Worm (Caenorhabditis elegans) whole organism, young adult: ENCODE results near the gene C55A6.1.

Experiments
- B0261.1 ChIP-seq: sonication (generic microtip); optimal IDR thresholded peaks from 2 replicates; lab custom pipeline; 2016; ENCODE audit warnings: mild to moderate bottlenecking, missing genetic modification characterization, moderate library complexity, missing compliant biosample characterization
- C06A6.2 ChIP-seq: fragments of 200-800 bp; sonication (Bioruptor generic); conservative IDR thresholded peaks from 2 replicates; pipeline ENCODE4 v1.3.6; 2022; ENCODE audit warnings: missing genetic modification characterization, missing compliant biosample characterization
- C17E4.6 ChIP-seq: fragments of 200-800 bp; sonication (Bioruptor generic); IDR thresholded peaks from 2 replicates; pipeline ENCODE4 v1.3.6; 2022; ENCODE audit warnings: missing genetic modification reagents, missing genetic modification characterization, missing compliant biosample characterization
- D2030.7 ChIP-seq: fragments of 200-800 bp; sonication (Bioruptor generic); IDR thresholded peaks from 2 replicates; pipeline ENCODE4 v1.3.6; 2022; ENCODE audit warnings: missing genetic modification reagents, missing genetic modification characterization, missing compliant biosample characterization
- F37B4.10 ChIP-seq: fragments of 200-800 bp; sonication (Bioruptor generic); IDR thresholded peaks from 2 replicates; pipeline ENCODE4 v1.3.6; 2022; ENCODE audit warnings: missing genetic modification characterization, missing compliant biosample characterization
- F57A8.1 ChIP-seq: fragments of 200-800 bp; sonication (Bioruptor generic); optimal IDR thresholded peaks from 2 replicates; lab custom pipeline; 2018; ENCODE audit warnings: mild to moderate bottlenecking, missing genetic modification characterization, moderate library complexity, missing compliant biosample characterization
- F57C9.4 ChIP-seq: sonication (generic microtip); optimal IDR thresholded peaks from 2 replicates; lab custom pipeline; 2017; ENCODE audit warnings: mild to moderate bottlenecking, missing genetic modification characterization, missing compliant biosample characterization
- K11D2.4 ChIP-seq: fragments of 200-800 bp; sonication (Bioruptor generic); IDR thresholded peaks from 2 replicates; pipeline ENCODE4 v1.3.6; 2022; ENCODE audit warnings: missing genetic modification reagents, missing genetic modification characterization, missing compliant biosample characterization
- T26A5.8 ChIP-seq: sonication (generic microtip); optimal IDR thresholded peaks from 2 replicates; lab custom pipeline; 2016; ENCODE audit warnings: missing genetic modification characterization, missing compliant biosample characterization
- Y95B8A.8 ChIP-seq: fragments of 200-800 bp; sonication (Bioruptor generic); IDR thresholded peaks from 2 replicates; pipeline ENCODE4 v1.3.6; 2022; ENCODE audit warnings: missing genetic modification reagents, missing genetic modification characterization, missing compliant biosample characterization
- ZK185.1 ChIP-seq: sonication (generic microtip); optimal IDR thresholded peaks from 2 replicates; lab custom pipeline; 2016; ENCODE audit warnings: mild to moderate bottlenecking, missing genetic modification characterization, missing compliant biosample characterization; ENCODE audit not compliant: poor library complexity, severe bottlenecking
- akir-1 ChIP-seq: fragments of 200-800 bp; sonication (Bioruptor generic); optimal IDR thresholded peaks from 2 replicates; lab custom pipeline; 2018; ENCODE audit warnings: mild to moderate bottlenecking, missing genetic modification characterization, moderate library complexity, missing compliant biosample characterization
- aptf-2 ChIP-seq: fragments of 200-800 bp; sonication (Bioruptor generic); conservative IDR thresholded peaks from 2 replicates; pipeline ENCODE4 v1.3.6; 2022; ENCODE audit warnings: missing genetic modification reagents, missing genetic modification characterization, missing compliant biosample characterization
- atf-7 ChIP-seq: sonication (generic microtip); optimal IDR thresholded peaks from 2 replicates; lab custom pipeline; 2017; ENCODE audit warnings: mild to moderate bottlenecking, missing genetic modification characterization, missing compliant biosample characterization
- bed-2 ChIP-seq: fragments of 200-800 bp; sonication (Bioruptor generic); IDR thresholded peaks from 2 replicates; pipeline ENCODE4 v1.3.6; 2022; ENCODE audit warnings: missing genetic modification reagents, missing genetic modification characterization, missing compliant biosample characterization
- ceh-100 ChIP-seq: fragments of 200-800 bp; sonication (Bioruptor generic); IDR thresholded peaks from 2 replicates; pipeline ENCODE4 v1.3.6; 2022; ENCODE audit warnings: missing genetic modification reagents, missing genetic modification characterization, missing compliant biosample characterization
- ceh-27 ChIP-seq: fragments of 200-800 bp; sonication (Bioruptor generic); optimal IDR thresholded peaks from 2 replicates; lab custom pipeline; 2018; ENCODE audit warnings: mild to moderate bottlenecking, missing genetic modification characterization, moderate library complexity, missing compliant biosample characterization
- ceh-58 ChIP-seq: fragments of 200-800 bp; sonication (Bioruptor generic); IDR thresholded peaks from 2 replicates; pipeline ENCODE4 v1.3.6; 2022; ENCODE audit warnings: missing genetic modification characterization, missing compliant biosample characterization
- dpff-1 ChIP-seq: sonication (generic microtip); optimal IDR thresholded peaks from 2 replicates; lab custom pipeline; 2017; ENCODE audit warnings: mild to moderate bottlenecking, missing genetic modification characterization, missing compliant biosample characterization
- egl-18 ChIP-seq: fragments of 200-800 bp; sonication (Bioruptor generic); IDR thresholded peaks from 2 replicates; pipeline ENCODE4 v1.3.6; 2022; ENCODE audit warnings: missing genetic modification reagents, missing genetic modification characterization, missing compliant biosample characterization
- ets-4 ChIP-seq: fragments of 200-800 bp; sonication (Bioruptor generic); optimal IDR thresholded peaks from 2 replicates; lab custom pipeline; 2018; ENCODE audit warnings: mild to moderate bottlenecking, missing genetic modification characterization, missing compliant biosample characterization
- him-1 ChIP-seq: sonication (generic microtip); optimal IDR thresholded peaks from 2 replicates; lab custom pipeline; 2016; ENCODE audit warnings: missing genotype, missing genetic modification reagents, missing genetic modification characterization, missing compliant biosample characterization
- hmg-1.2 ChIP-seq: fragments of 200-800 bp; sonication (Bioruptor generic); IDR thresholded peaks from 2 replicates; pipeline ENCODE4 v1.3.6; 2022; ENCODE audit warnings: missing genetic modification reagents, missing genetic modification characterization, missing compliant biosample characterization
- hmg-20 ChIP-seq: fragments of 200-800 bp; sonication (Bioruptor generic); IDR thresholded peaks from 2 replicates; pipeline ENCODE4 v1.3.6; 2022; ENCODE audit warnings: missing genetic modification reagents, missing genetic modification characterization, missing compliant biosample characterization
- hsf-1 ChIP-seq: fragments of 200-800 bp; sonication (Bioruptor generic); IDR thresholded peaks from 2 replicates; pipeline ENCODE4 v1.3.6; 2022; ENCODE audit warnings: missing genetic modification reagents, missing genetic modification characterization, missing compliant biosample characterization
- let-526 ChIP-seq: fragments of 200-800 bp; sonication (Bioruptor generic); IDR thresholded peaks from 2 replicates; pipeline ENCODE4 v1.3.6; 2022; ENCODE audit warnings: missing genetic modification reagents, missing genetic modification characterization, missing compliant biosample characterization
- lin-26 ChIP-seq: fragments of 200-800 bp; sonication (Bioruptor generic); IDR thresholded peaks from 2 replicates; pipeline ENCODE4 v1.3.6; 2022; ENCODE audit warnings: missing genetic modification reagents, missing genetic modification characterization, missing compliant biosample characterization
- lin-35 ChIP-seq, 3 experiments: fragments of 150-350 bp in 2 of 3; sonication (generic microtip) in 1 of 3; optimal IDR thresholded peaks; 2 replicates each; lab custom pipeline; 2014 to 2018; ENCODE audit warnings: missing biosample characterization in 3 of 3, missing genetic modification characterization in 3 of 3, missing genetic modification reagents in 3 of 3
- lin-40 ChIP-seq: sonication (generic microtip); optimal IDR thresholded peaks from 2 replicates; lab custom pipeline; 2016; ENCODE audit warnings: missing genetic modification characterization, mild to moderate bottlenecking, missing compliant biosample characterization, missing genotype, missing genetic modification reagents
- lin-54 ChIP-seq: fragments of 200-800 bp; sonication (Bioruptor generic); optimal IDR thresholded peaks from 2 replicates; lab custom pipeline; 2018; ENCODE audit warnings: mild to moderate bottlenecking, missing genetic modification characterization, missing compliant biosample characterization
- lsy-27 ChIP-seq: sonication (generic microtip); optimal IDR thresholded peaks from 2 replicates; lab custom pipeline; 2017; ENCODE audit warnings: missing genetic modification characterization, mild to moderate bottlenecking, missing compliant biosample characterization, antibody characterized with exemption, missing genotype, borderline replicate concordance; ENCODE audit not compliant: insufficient read depth
- madf-10 ChIP-seq: sonication (generic microtip); optimal IDR thresholded peaks from 2 replicates; lab custom pipeline; 2016; ENCODE audit warnings: mild to moderate bottlenecking, missing genetic modification characterization, missing compliant biosample characterization
- madf-6 ChIP-seq: fragments of 200-800 bp; sonication (Bioruptor generic); IDR thresholded peaks from 2 replicates; pipeline ENCODE4 v1.3.6; 2022; ENCODE audit warnings: missing genetic modification reagents, missing genetic modification characterization, missing compliant biosample characterization
- madf-8 ChIP-seq: fragments of 200-800 bp; sonication (Bioruptor generic); conservative IDR thresholded peaks from 2 replicates; pipeline ENCODE4 v1.3.6; 2022; ENCODE audit warnings: missing genetic modification reagents, missing genetic modification characterization, missing compliant biosample characterization
- mes-4 ChIP-seq: sonication (generic microtip); optimal IDR thresholded peaks from 2 replicates; lab custom pipeline; 2016; ENCODE audit warnings: missing genotype, missing genetic modification characterization, missing compliant biosample characterization
- nfya-1 ChIP-seq: sonication (generic microtip); optimal IDR thresholded peaks from 2 replicates; lab custom pipeline; 2017; ENCODE audit warnings: antibody characterized with exemption, missing compliant biosample characterization, missing genetic modification characterization, borderline replicate concordance; ENCODE audit not compliant: insufficient read depth
- nhr-179 ChIP-seq: sonication (generic microtip); optimal IDR thresholded peaks from 2 replicates; lab custom pipeline; 2016; ENCODE audit warnings: mild to moderate bottlenecking, missing genetic modification characterization, missing compliant biosample characterization
- nhr-27 ChIP-seq: fragments of 200-800 bp; sonication (Bioruptor generic); optimal IDR thresholded peaks from 2 replicates; lab custom pipeline; 2018; ENCODE audit warnings: mild to moderate bottlenecking, missing genetic modification characterization, moderate library complexity, missing compliant biosample characterization
- nhr-90 ChIP-seq: sonication (generic microtip); optimal IDR thresholded peaks from 2 replicates; lab custom pipeline; 2016; ENCODE audit warnings: missing genotype, mild to moderate bottlenecking, missing genetic modification characterization, missing compliant biosample characterization
- snpc-1.1 ChIP-seq: sonication (generic microtip); optimal IDR thresholded peaks from 2 replicates; lab custom pipeline; 2017; ENCODE audit warnings: missing genetic modification characterization, mild to moderate bottlenecking, missing compliant biosample characterization, antibody characterized with exemption, moderate library complexity, missing genotype, missing genetic modification reagents; ENCODE audit not compliant: insufficient read depth
- snpc-3.4 ChIP-seq: sonication (generic microtip); optimal IDR thresholded peaks from 2 replicates; lab custom pipeline; 2017; ENCODE audit warnings: missing genetic modification characterization, mild to moderate bottlenecking, missing compliant biosample characterization, antibody characterized with exemption, moderate library complexity, missing genotype, missing genetic modification reagents
- somi-1 ChIP-seq: fragments of 200-800 bp; sonication (Bioruptor generic); optimal IDR thresholded peaks from 2 replicates; lab custom pipeline; 2018; ENCODE audit warnings: mild to moderate bottlenecking, missing genetic modification characterization, missing compliant biosample characterization
- sptf-2 ChIP-seq: fragments of 200-800 bp; sonication (Bioruptor generic); optimal IDR thresholded peaks from 2 replicates; lab custom pipeline; 2018; ENCODE audit warnings: mild to moderate bottlenecking, missing genetic modification characterization, missing compliant biosample characterization
- tbp1 ChIP-seq: fragments of 200-800 bp; sonication (Bioruptor generic); optimal IDR thresholded peaks from 2 replicates; lab custom pipeline; 2018; ENCODE audit warnings: mild to moderate bottlenecking, missing genetic modification characterization, missing compliant biosample characterization
- unc-130 ChIP-seq: sonication (generic microtip); optimal IDR thresholded peaks from 2 replicates; lab custom pipeline; 2016; ENCODE audit warnings: missing genetic modification reagents, missing genetic modification characterization, missing compliant biosample characterization
- unc-62 ChIP-seq: fragments of 150-350 bp; optimal IDR thresholded peaks from 2 replicates; lab custom pipeline; 2014; ENCODE audit warnings: missing biosample characterization, missing genetic modification reagents, missing genetic modification characterization
- ztf-26 ChIP-seq: sonication (generic microtip); optimal IDR thresholded peaks from 2 replicates; lab custom pipeline; 2017; ENCODE audit warnings: missing genetic modification characterization, missing compliant biosample characterization
- ztf-28 ChIP-seq: fragments of 200-800 bp; sonication (Bioruptor generic); IDR thresholded peaks from 2 replicates; pipeline ENCODE4 v1.3.6; 2022; ENCODE audit warnings: missing genetic modification reagents, missing genetic modification characterization, missing compliant biosample characterization
- ztf-6 ChIP-seq: fragments of 200-800 bp; sonication (Bioruptor generic); IDR thresholded peaks from 2 replicates; pipeline ENCODE4 v1.3.6; 2022; ENCODE audit warnings: missing genetic modification reagents, missing genetic modification characterization, missing compliant biosample characterization

C55A6.1 gene

DNA sequence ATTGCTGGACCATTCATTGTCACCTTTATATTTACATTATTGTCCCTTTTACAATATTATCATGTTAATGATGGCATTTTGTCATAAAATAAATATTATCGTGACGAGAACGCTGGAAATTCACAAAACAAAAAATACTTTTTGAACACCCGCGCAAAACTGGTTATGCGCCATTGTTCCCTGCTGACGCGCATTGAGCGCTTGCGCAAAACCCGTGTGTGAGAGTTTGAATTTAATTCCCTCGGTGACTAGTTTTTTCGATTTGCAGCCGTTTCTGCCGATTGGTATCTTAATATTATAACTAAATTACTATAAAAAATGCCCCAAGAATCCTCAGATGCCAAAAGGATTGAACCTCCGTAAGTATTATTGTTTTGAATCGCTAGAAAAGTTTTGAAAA lies 16.7 kb upstream of the C55A6.1 start, which contains the start of gene pafo-1 (continued):
- peak; percentile 88 for TF ChIP-seq ZK185.1 (tag; lab: Kevin White, UChicago)
- TF ChIP-seq aptf-2 (GFP tag; lab: Robert Waterston, UW) = no peak
- TF ChIP-seq sptf-2 = no peak
- no peak for TF ChIP-seq ets-4 (GFP tag; lab: Kevin White, UChicago)
- TF ChIP-seq nhr-27 (tag; lab: Kevin White, UChicago) = no peak
- peak; percentile 42 for TF ChIP-seq atf-7 (tag; lab: Kevin White, UChicago)
- TF ChIP-seq F37B4.10 (GFP tag; lab: Robert Waterston, UW) = no peak
- TF ChIP-seq dpff-1 (tag; lab: Kevin White, UChicago) = no peak
- peak; percentile 66 for TF ChIP-seq tbp1 (GFP tag; lab: Kevin White, UChicago)
- no peak for TF ChIP-seq mes-4 (tag; lab: Kevin White, UChicago)
- no peak for TF ChIP-seq ztf-28 (GFP tag; lab: Robert Waterston, UW)
- TF ChIP-seq lin-35 (GFP tag; optimal IDR thresholded peaks at IDR 0.05; lab: Kevin White, UChicago) = peak; percentile 92 to 98 (median 93)
- TF ChIP-seq let-526 (GFP tag; lab: Robert Waterston, UW) = peak; percentile 64; the same call in 1 of the 2 replicates
- no peak for TF ChIP-seq madf-10 (tag; lab: Kevin White, UChicago)
- no peak for TF ChIP-seq ceh-58
- no peak for TF ChIP-seq akir-1 (GFP tag; lab: Kevin White, UChicago)
- no peak for TF ChIP-seq T26A5.8 (tag; lab: Kevin White, UChicago)
- TF ChIP-seq unc-62 (GFP tag; lab: Kevin White, UChicago) = no peak
- no peak for TF ChIP-seq nhr-90 (tag; lab: Kevin White, UChicago)
- peak; percentile 69 for TF ChIP-seq ztf-26 (tag; lab: Kevin White, UChicago)
- TF ChIP-seq him-1 (tag; lab: Kevin White, UChicago) = peak; percentile 56
- no peak for TF ChIP-seq nhr-179 (tag; lab: Kevin White, UChicago)
- peak; percentile 81 for TF ChIP-seq madf-6 (GFP tag; lab: Robert Waterston, UW)
- peak; percentile 85 for TF ChIP-seq D2030.7 (GFP tag; lab: Robert Waterston, UW)
- no peak for TF ChIP-seq bed-2
- peak; percentile 84 for TF ChIP-seq K11D2.4 (GFP tag; lab: Robert Waterston, UW)
- TF ChIP-seq snpc-3.4 = peak; percentile 57
- peak; percentile 61 for TF ChIP-seq madf-8 (GFP tag; lab: Robert Waterston, UW)
- TF ChIP-seq F57C9.4 (tag; lab: Kevin White, UChicago) = no peak
- peak; percentile 64 for TF ChIP-seq hmg-1.2 (GFP tag; lab: Robert Waterston, UW)
- TF ChIP-seq Y95B8A.8 (GFP tag; lab: Robert Waterston, UW) = peak; percentile 82
- no peak for TF ChIP-seq lsy-27 (tag; lab: Kevin White, UChicago)
- peak; percentile 87 for TF ChIP-seq lin-40 (tag; lab: Kevin White, UChicago)
- TF ChIP-seq nfya-1 (tag; lab: Kevin White, UChicago) = no peak
- TF ChIP-seq B0261.1 (tag; lab: Kevin White, UChicago) = peak; percentile 14
- peak; percentile 47 for TF ChIP-seq snpc-1.1 (tag; lab: Kevin White, UChicago)
- TF ChIP-seq C17E4.6 = no peak
- peak; percentile 71 for TF ChIP-seq ceh-27 (GFP tag; lab: Kevin White, UChicago)
- TF ChIP-seq hsf-1 = no peak
- no peak for TF ChIP-seq lin-26
- no peak for TF ChIP-seq F57A8.1 (GFP tag; lab: Kevin White, UChicago)
- peak; percentile 72 for TF ChIP-seq hmg-20 (GFP tag; lab: Robert Waterston, UW)
- peak; percentile 84 for TF ChIP-seq ceh-100 (GFP tag; lab: Robert Waterston, UW)
- no peak for TF ChIP-seq egl-18
- peak; percentile 78 for TF ChIP-seq C06A6.2 (GFP tag; lab: Robert Waterston, UW)
- TF ChIP-seq lin-54 = peak; percentile 100
- peak; percentile 57 for TF ChIP-seq unc-130 (GFP tag; lab: Kevin White, UChicago)
- TF ChIP-seq somi-1 (GFP tag; lab: Kevin White, UChicago) = peak; percentile 23
- no peak for TF ChIP-seq ztf-6 (GFP tag; lab: Robert Waterston, UW)
